Fruit fly (Drosophila melanogaster) ovary, adult (tissue): ENCODE results near the gene CG6441.

Experiments
- CG17801 ChIP-seq: fragments of 200-800 bp; optimal IDR thresholded peaks from 2 replicates; lab custom pipeline; 2019; ENCODE audit warnings: missing biosample characterization, mild to moderate bottlenecking, missing genetic modification characterization, moderate library complexity; ENCODE audit not compliant: partially characterized antibody

Gene CG6441

dm6 chr2L:7513321-7514059, 39.0 kb downstream of the CG6441 start:
- TF ChIP-seq CG17801: no peak

dm6 chr2L:7515396-7515795, 40.9 kb downstream of the CG6441 start:
- no peak for TF ChIP-seq CG17801

- TF ChIP-seq CG17801: no peak
These were observed 44.4 kb downstream of the CG6441 start for dm6 chr2L:7518896-7519295.

dm6 chr2L:7519580-7520174, 45.2 kb downstream of the CG6441 start:
- no peak for TF ChIP-seq CG17801

dm6 chr2L:7520575-7520974, 46.1 kb downstream of the CG6441 start:
- TF ChIP-seq CG17801: no peak

- no peak for TF ChIP-seq CG17801
These were observed 47.1 kb downstream of the CG6441 start for dm6 chr2L:7521627-7522026.

dm6 chr2L:7522737-7523136, 48.2 kb downstream of the CG6441 start:
- TF ChIP-seq CG17801: no peak

dm6 chr2L:7523564-7523963, 49.1 kb downstream of the CG6441 start:
- no peak for TF ChIP-seq CG17801

- TF ChIP-seq CG17801: peak; percentile 72
These were observed 50.8 kb downstream of the CG6441 start for dm6 chr2L:7525123-7525874.

- no peak for TF ChIP-seq CG17801
These were observed 51.6 kb downstream of the CG6441 start for dm6 chr2L:7526129-7526528.
